Worm (Caenorhabditis elegans) whole organism, L2 larva: Measurements from ENCODE around the gene ZK470.4.

ENCODE experiments used
- ama-1 ChIP-seq: fragments of 150-350 bp; optimal IDR thresholded peaks from 2 replicates; lab custom pipeline; 2018; ENCODE audit warnings: inconsistent platforms
- nhr-12 ChIP-seq: fragments of 150-350 bp; optimal IDR thresholded peaks from 2 replicates; lab custom pipeline; 2014; ENCODE audit warnings: missing biosample characterization, missing genetic modification characterization
- snpc-4 ChIP-seq: fragments of 150-350 bp; optimal IDR thresholded peaks from 2 replicates; lab custom pipeline; 2014; ENCODE audit warnings: missing biosample characterization, missing genetic modification characterization
- unc-62 ChIP-seq: fragments of 150-350 bp; optimal IDR thresholded peaks from 2 replicates; lab custom pipeline; 2014; ENCODE audit warnings: missing biosample characterization, missing genetic modification reagents, missing genetic modification characterization
- zag-1 ChIP-seq: fragments of 150-350 bp; optimal IDR thresholded peaks from 2 replicates; lab custom pipeline; 2014; ENCODE audit warnings: missing biosample characterization, missing genetic modification characterization

DNA sequence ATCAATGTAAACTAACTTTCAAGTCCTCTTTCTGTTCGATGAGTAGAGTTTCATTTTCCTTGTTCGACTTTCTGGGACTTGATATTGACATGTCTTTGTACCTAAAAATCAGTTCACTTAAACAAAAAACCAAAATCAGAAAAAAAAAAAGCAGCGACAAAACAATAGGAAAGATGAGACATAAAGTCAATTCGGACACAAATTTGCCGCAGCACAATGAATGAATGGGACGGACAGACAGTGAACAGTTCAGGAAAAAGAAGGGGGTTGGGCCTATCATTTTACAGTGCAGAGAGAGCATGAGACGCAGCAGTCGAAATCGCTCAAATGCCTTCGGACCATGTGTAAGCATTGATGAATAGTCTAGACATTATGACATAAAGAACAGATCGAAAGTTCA, 47.1 kb upstream of the ZK470.4 start, which contains the start of gene mrp-6:
- no peak for TF ChIP-seq zag-1 (tag; lab: Kevin White, UChicago)
- no peak for TF ChIP-seq nhr-12 (tag; lab: Kevin White, UChicago)
- TF ChIP-seq snpc-4 (tag; lab: Kevin White, UChicago) = no peak
- TF ChIP-seq ama-1 (lab: Kevin White, UChicago) = no peak
- TF ChIP-seq unc-62 (GFP tag; lab: Kevin White, UChicago) = no peak
